Worm (Caenorhabditis elegans) whole organism, late embryonic: Measurements from ENCODE around the gene nhr-135.
"Not testable (repeated sequence)": the region's sequence is repeated elsewhere in the genome, so short reads cannot be mapped to it uniquely, and the experiment has no call there.

Source experiments
- ceh-22 ChIP-seq: sonication (generic microtip); optimal IDR thresholded peaks from 2 replicates; lab custom pipeline; 2017; ENCODE audit warnings: missing biosample characterization, missing genetic modification characterization
- ceh-31 ChIP-seq: sonication (generic microtip); optimal IDR thresholded peaks from 2 replicates; lab custom pipeline; 2016; ENCODE audit warnings: missing genetic modification characterization, missing compliant biosample characterization
- elt-4 ChIP-seq: sonication (generic microtip); optimal IDR thresholded peaks from 2 replicates; lab custom pipeline; 2016; ENCODE audit warnings: missing genetic modification characterization, missing compliant biosample characterization
- ets-4 ChIP-seq: sonication (generic microtip); optimal IDR thresholded peaks from 2 replicates; lab custom pipeline; 2016; ENCODE audit warnings: missing genetic modification characterization, missing compliant biosample characterization
- eyg-1 ChIP-seq: sonication (generic microtip); optimal IDR thresholded peaks from 2 replicates; lab custom pipeline; 2016; ENCODE audit warnings: missing genotype, missing genetic modification characterization, missing compliant biosample characterization
- fax-1 ChIP-seq: sonication (generic microtip); optimal IDR thresholded peaks from 2 replicates; lab custom pipeline; 2016; ENCODE audit warnings: missing genotype, missing genetic modification characterization, missing compliant biosample characterization
- fkh-10 ChIP-seq: fragments of 150-350 bp; optimal IDR thresholded peaks from 2 replicates; lab custom pipeline; 2014; ENCODE audit warnings: missing biosample characterization, missing genetic modification reagents, missing genetic modification characterization
- lin-11 ChIP-seq: fragments of 200-800 bp; sonication (Bioruptor generic); optimal IDR thresholded peaks from 2 replicates; lab custom pipeline; 2018; ENCODE audit warnings: mild to moderate bottlenecking, missing genetic modification characterization, missing compliant biosample characterization
- nfya-1 ChIP-seq: sonication (generic microtip); optimal IDR thresholded peaks from 2 replicates; lab custom pipeline; 2017; ENCODE audit warnings: missing genetic modification characterization, mild to moderate bottlenecking, missing compliant biosample characterization, antibody characterized with exemption, moderate library complexity
- pqm-1 ChIP-seq: sonication (generic microtip); optimal IDR thresholded peaks from 2 replicates; lab custom pipeline; 2016; ENCODE audit warnings: missing genetic modification characterization, missing compliant biosample characterization

DNA sequence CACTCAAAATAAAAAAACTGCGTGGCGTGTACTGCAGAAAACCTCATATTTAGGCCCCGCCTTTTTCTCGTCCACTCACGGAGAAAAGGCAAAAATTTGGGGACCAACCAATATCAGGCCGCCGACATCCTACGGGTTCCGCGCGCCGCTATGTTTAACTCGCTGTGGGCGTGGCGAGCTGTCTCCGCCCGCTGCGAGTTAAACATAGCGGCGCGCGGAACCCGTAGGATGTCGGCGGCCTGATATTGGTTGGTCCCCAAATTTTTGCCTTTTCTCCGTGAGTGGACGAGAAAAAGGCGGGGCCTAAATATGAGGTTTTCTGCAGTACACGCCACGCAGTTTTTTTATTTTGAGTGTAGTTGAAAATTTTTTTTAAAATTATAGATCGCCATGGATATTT is 30.8 kb downstream of the nhr-135 start, which contains the start of gene tmem-258:
- not testable (repeated sequence) for TF ChIP-seq ets-4 (tag; lab: Kevin White, UChicago); ceh-22 (tag; lab: Kevin White, UChicago); pqm-1; fkh-10 (GFP tag; lab: Kevin White, UChicago); fax-1 (tag; lab: Kevin White, UChicago); eyg-1 (tag; lab: Kevin White, UChicago); lin-11 (tag; lab: Kevin White, UChicago); ceh-31 (tag; lab: Kevin White, UChicago); elt-4 (tag; lab: Kevin White, UChicago); nfya-1 (tag; lab: Kevin White, UChicago)
